Worm (Caenorhabditis elegans) whole organism, L1 larva: ENCODE measurements around the gene spat-3.

ENCODE experiments used
- aha-1 ChIP-seq: fragments of 150-350 bp; optimal IDR thresholded peaks from 2 replicates; lab custom pipeline; 2014; ENCODE audit warnings: missing biosample characterization, missing genetic modification characterization
- blmp-1 ChIP-seq: fragments of 150-350 bp; optimal IDR thresholded peaks from 2 replicates; lab custom pipeline; 2014; ENCODE audit warnings: missing biosample characterization, missing genetic modification characterization
- egl-27 ChIP-seq, 2 experiments: fragments of 150-350 bp in 1 of 2; sonication (generic microtip); optimal IDR thresholded peaks; 3 replicates each; lab custom pipeline; 2017 to 2018; ENCODE audit warnings: missing biosample characterization in 2 of 2, missing genetic modification characterization in 2 of 2, missing genetic modification reagents in 2 of 2
- elt-2 ChIP-seq: sonication (generic microtip); optimal IDR thresholded peaks from 2 replicates; lab custom pipeline; 2016; ENCODE audit warnings: missing genetic modification characterization, mild to moderate bottlenecking, inconsistent platforms, missing compliant biosample characterization, missing genetic modification reagents
- fos-1 ChIP-seq: fragments of 150-350 bp; optimal IDR thresholded peaks from 2 replicates; lab custom pipeline; 2014; ENCODE audit warnings: missing biosample characterization, missing genetic modification characterization
- mdl-1 ChIP-seq, 2 experiments: fragments of 150-350 bp; optimal IDR thresholded peaks; 2 replicates each; lab custom pipeline; 2014 to 2017; ENCODE audit warnings: missing biosample characterization in 2 of 2, missing genetic modification characterization in 2 of 2, inconsistent platforms in 1 of 2
- mef-2 ChIP-seq: fragments of 150-350 bp; optimal IDR thresholded peaks from 2 replicates; lab custom pipeline; 2014; ENCODE audit warnings: missing biosample characterization, missing genetic modification characterization
- nhr-12 ChIP-seq: sonication (generic microtip); optimal IDR thresholded peaks from 2 replicates; lab custom pipeline; 2017; ENCODE audit warnings: missing biosample characterization, missing genetic modification characterization
- nhr-19 ChIP-seq: fragments of 200-800 bp; sonication (Bioruptor generic); conservative IDR thresholded peaks from 2 replicates; pipeline ENCODE4 v1.3.6; 2022; ENCODE audit warnings: missing genetic modification characterization, missing compliant biosample characterization
- snpc-4 ChIP-seq: fragments of 150-350 bp; optimal IDR thresholded peaks from 2 replicates; lab custom pipeline; 2014; ENCODE audit warnings: missing biosample characterization, missing genetic modification characterization

ce11 chrX:4625080-4625479, 19.4 kb upstream of the spat-3 start:
- no peak for TF ChIP-seq elt-2 (tag; lab: Kevin White, UChicago)
- no peak for TF ChIP-seq aha-1 (tag; lab: Kevin White, UChicago)
- no peak for TF ChIP-seq fos-1 (tag; lab: Kevin White, UChicago)
- no peak for TF ChIP-seq nhr-12 (tag; lab: Kevin White, UChicago)
- TF ChIP-seq blmp-1 (tag; lab: Kevin White, UChicago) = no peak
- TF ChIP-seq snpc-4 (tag; lab: Kevin White, UChicago) = no peak
- no peak for TF ChIP-seq egl-27 (tag; optimal IDR thresholded peaks at IDR 0.05; lab: Kevin White, UChicago)
- TF ChIP-seq mef-2 (tag; lab: Kevin White, UChicago) = no peak
- TF ChIP-seq mdl-1 (tag; optimal IDR thresholded peaks at IDR 0.05; lab: Kevin White, UChicago) = no peak
- TF ChIP-seq nhr-19 (GFP tag; lab: Robert Waterston, UW) = no peak
